Worm (Caenorhabditis elegans) whole organism, dauer: ENCODE data around the gene cnc-5.

Experiments used
- unc-62 ChIP-seq: sonication (generic microtip); optimal IDR thresholded peaks from 2 replicates; lab custom pipeline; 2017; ENCODE audit warnings: missing biosample characterization, missing genetic modification reagents, missing genetic modification characterization

cnc-5 gene

ce11 chrV:1445081-1445480 is at the start of gene cnc-5:
cnc-5 (plus strand) TSS chrV:1445381.
- no peak for TF ChIP-seq unc-62

ce11 chrV:1408116-1408515 is 37.1 kb upstream of the cnc-5 start:
- no peak for TF ChIP-seq unc-62

ce11 chrV:1410727-1411126 is 34.5 kb upstream of the cnc-5 start:
- no peak for TF ChIP-seq unc-62

ce11 chrV:1411459-1411858 is 33.7 kb upstream of the cnc-5 start, which contains the start of gene snt-5:
snt-5 (minus strand) TSS chrV:1411559.
- TF ChIP-seq unc-62 = no peak

ce11 chrV:1414615-1415433 is 30.4 kb upstream of the cnc-5 start:
- TF ChIP-seq unc-62 = no peak

ce11 chrV:1416154-1416553 is 29.0 kb upstream of the cnc-5 start:
- TF ChIP-seq unc-62 = no peak

- TF ChIP-seq unc-62 = no peak
Observed at ce11 chrV:1422269-1422668, 22.9 kb upstream of the cnc-5 start.

ce11 chrV:1423338-1423737 is 21.8 kb upstream of the cnc-5 start:
- no peak for TF ChIP-seq unc-62

- no peak for TF ChIP-seq unc-62
Observed at ce11 chrV:1425595-1425994, 19.6 kb upstream of the cnc-5 start, which contains the start of gene R12A1.3. R12A1.3 (minus strand) TSS chrV:1425794.

ce11 chrV:1431702-1432187 is 13.4 kb upstream of the cnc-5 start, which contains the start of gene ges-1:
ges-1 (minus strand) TSS chrV:1432137.
- TF ChIP-seq unc-62 = no peak

- no peak for TF ChIP-seq unc-62
Observed at ce11 chrV:1432500-1433418, 12.4 kb upstream of the cnc-5 start.

ce11 chrV:1433419-1433765 is 11.8 kb upstream of the cnc-5 start:
- no peak for TF ChIP-seq unc-62

ce11 chrV:1434398-1434797 is 10.8 kb upstream of the cnc-5 start:
- no peak for TF ChIP-seq unc-62

- TF ChIP-seq unc-62 = no peak
Observed at ce11 chrV:1435106-1435505, 10.1 kb upstream of the cnc-5 start.

- no peak for TF ChIP-seq unc-62
Observed at ce11 chrV:1438205-1438604, 7.0 kb upstream of the cnc-5 start.

ce11 chrV:1438832-1439231 is 6.3 kb upstream of the cnc-5 start, which contains the start of gene R09B5.11:
R09B5.11 (plus strand) TSS chrV:1439205.
- TF ChIP-seq unc-62 = no peak

ce11 chrV:1442042-1442441 is 3.1 kb upstream of the cnc-5 start, which contains the start of gene cnc-11:
cnc-11 (plus strand) TSS chrV:1442342.
- TF ChIP-seq unc-62 = no peak
